Fruit fly (Drosophila melanogaster): ENCODE results near the gene Marf.

Gene Marf

dm6 chrX:6361215-6361614 is 4.5 kb upstream of the Marf start (continued):
- TF ChIP-seq bowl (GFP tag; IDR thresholded peaks at IDR 0.05) (no peak), exex (tag; optimal IDR thresholded peaks at IDR 0.05) (no peak), CG17328 (GFP tag; IDR thresholded peaks at IDR 0.05) (no peak), H2.0 (GFP tag; IDR thresholded peaks at IDR 0.05) (no peak), Eip74EF (GFP tag; optimal IDR thresholded peaks at IDR 0.05) (no peak), GATAe (GFP tag; conservative IDR thresholded peaks at IDR 0.05) (no peak), Dip2 (GFP tag; IDR thresholded peaks at IDR 0.05) (no peak), ftz-f1 (GFP tag; optimal IDR thresholded peaks at IDR 0.05) (no peak), dimm (GFP tag; IDR thresholded peaks at IDR 0.05) (no peak), rib (GFP tag; IDR thresholded peaks at IDR 0.05) (no peak), CG17912 (GFP tag; optimal IDR thresholded peaks at IDR 0.05) (no peak), HHEX (GFP tag; optimal IDR thresholded peaks at IDR 0.05) (no peak), lov (optimal IDR thresholded peaks at IDR 0.05) (no peak), lov (GFP tag; IDR thresholded peaks at IDR 0.05) (no peak), insv (GFP tag; optimal IDR thresholded peaks at IDR 0.05) (no peak), cg (GFP tag; optimal IDR thresholded peaks at IDR 0.05) (no peak), Opbp (GFP tag; IDR thresholded peaks at IDR 0.05; ENCODE audit: partially characterized antibody) (peak; percentile 63; the same call in 2 of the 3 replicates), dysf (GFP tag; IDR thresholded peaks at IDR 0.05) (no peak), CG6254 (GFP tag; optimal IDR thresholded peaks at IDR 0.05) (no peak), HmgD (GFP tag; optimal IDR thresholded peaks at IDR 0.05) (no peak), unc-4 (GFP tag; IDR thresholded peaks at IDR 0.05; ENCODE audit: partially characterized antibody) (peak; percentile 27; the same call in 1 of the 2 replicates), amos (GFP tag; IDR thresholded peaks at IDR 0.05; ENCODE audit: partially characterized antibody) (peak; percentile 19; the same call in 1 of the 2 replicates), PHDP (tag; optimal IDR thresholded peaks at IDR 0.05) (no peak), trh (GFP tag; optimal IDR thresholded peaks at IDR 0.05) (no peak), sna (GFP tag; IDR thresholded peaks at IDR 0.05; ENCODE audit: partially characterized antibody) (peak; percentile 65; the same call in 1 of the 2 replicates)

DNA sequence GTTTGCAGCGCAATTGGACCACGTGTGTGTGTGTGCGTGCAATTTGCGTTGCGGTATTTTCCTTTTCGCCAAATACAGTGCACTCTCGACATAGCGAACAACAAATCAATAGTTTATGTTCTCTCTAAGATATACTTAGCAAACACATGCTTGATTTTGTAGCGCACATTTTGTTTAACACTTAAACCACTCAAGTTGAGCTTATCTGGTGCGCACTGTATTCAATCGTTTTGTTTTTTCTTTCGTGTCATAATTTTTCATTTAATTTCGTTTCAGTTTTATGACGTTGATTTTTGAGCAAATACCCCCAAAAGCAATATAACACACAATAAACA is 575 bp downstream of the Marf start:
- TF ChIP-seq CG4617 (GFP tag; optimal IDR thresholded peaks at IDR 0.05; ENCODE audit: borderline replicate concordance) (peak; percentile 24), Scr (GFP tag; IDR thresholded peaks at IDR 0.05; ENCODE audit: partially characterized antibody) (no peak), CG14860 (GFP tag; IDR thresholded peaks at IDR 0.05; ENCODE audit: partially characterized antibody) (no peak), pan (optimal IDR thresholded peaks at IDR 0.05) (no peak), pan (GFP tag; optimal IDR thresholded peaks at IDR 0.05 in 1 of 2, IDR thresholded peaks at IDR 0.05 in 1 of 2) (peak in 1 of 2 experiments; percentile 93), CG9876 (GFP tag; optimal IDR thresholded peaks at IDR 0.05) (peak; percentile 68), Rfx (GFP tag; IDR thresholded peaks at IDR 0.05) (peak; percentile 96), CG10209 (GFP tag; optimal IDR thresholded peaks at IDR 0.05) (peak; percentile 82), CG6654 (GFP tag; optimal IDR thresholded peaks at IDR 0.05) (peak; percentile 59), abd-A (tag; optimal IDR thresholded peaks at IDR 0.05) (no peak), pfk (GFP tag; optimal IDR thresholded peaks at IDR 0.05) (no peak), CG18764 (GFP tag; optimal IDR thresholded peaks at IDR 0.05) (peak; percentile 53), tgo (GFP tag; IDR thresholded peaks at IDR 0.05) (peak; percentile 86), Antp (GFP tag; optimal IDR thresholded peaks at IDR 0.05) (peak; percentile 89), CG1024 (GFP tag; IDR thresholded peaks at IDR 0.05) (peak; percentile 78), tio (GFP tag; optimal IDR thresholded peaks at IDR 0.05) (no peak), run (tag; optimal IDR thresholded peaks at IDR 0.05) (peak; percentile 50), CG4707 (GFP tag; optimal IDR thresholded peaks at IDR 0.05) (peak; percentile 42), ab (GFP tag; optimal IDR thresholded peaks at IDR 0.05) (peak; percentile 65), ttk (GFP tag; IDR thresholded peaks at IDR 0.05) (peak; percentile 89), BtbVII (GFP tag; optimal IDR thresholded peaks at IDR 0.05) (peak; percentile 77), wor (GFP tag; IDR thresholded peaks at IDR 0.05) (peak; percentile 64; the same call in 1 of the 2 replicates), CG11695 (GFP tag; IDR thresholded peaks at IDR 0.05) (peak; percentile 88), Bteb2 (GFP tag; optimal IDR thresholded peaks at IDR 0.05) (peak; percentile 84), org-1 (GFP tag; optimal IDR thresholded peaks at IDR 0.05) (peak; percentile 74), fd3F (GFP tag; optimal IDR thresholded peaks at IDR 0.05) (peak; percentile 84), fd102C (GFP tag; optimal IDR thresholded peaks at IDR 0.05) (no peak), dysf (GFP tag; IDR thresholded peaks at IDR 0.05) (peak; percentile 90)

Measured in whole organism, embryonic.